Worm (Caenorhabditis elegans) whole organism, L2 larva: ENCODE data around the gene ZK686.5.

ENCODE experiments used
- C34F6.9 ChIP-seq: fragments of 150-350 bp; optimal IDR thresholded peaks from 2 replicates; lab custom pipeline; 2014; ENCODE audit warnings: missing biosample characterization, missing genetic modification characterization
- F13H6.1 ChIP-seq: sonication (generic microtip); optimal IDR thresholded peaks from 2 replicates; lab custom pipeline; 2016; ENCODE audit warnings: missing genetic modification characterization, missing compliant biosample characterization
- R02D3.7 ChIP-seq: fragments of 150-350 bp; optimal IDR thresholded peaks from 2 replicates; lab custom pipeline; 2014; ENCODE audit warnings: missing biosample characterization, missing genetic modification characterization
- Y55F3AM.14 ChIP-seq: fragments of 200-800 bp; sonication (Bioruptor generic); optimal IDR thresholded peaks from 2 replicates; lab custom pipeline; 2018; ENCODE audit warnings: mild to moderate bottlenecking, missing genetic modification characterization, missing compliant biosample characterization
- ZK546.5 ChIP-seq: sonication (generic microtip); optimal IDR thresholded peaks from 2 replicates; lab custom pipeline; 2017; ENCODE audit warnings: missing biosample characterization, missing genetic modification characterization
- aly-2 ChIP-seq: fragments of 150-350 bp; optimal IDR thresholded peaks from 2 replicates; lab custom pipeline; 2014; ENCODE audit warnings: missing biosample characterization, missing genetic modification characterization
- ama-1 ChIP-seq: fragments of 150-350 bp; optimal IDR thresholded peaks from 2 replicates; lab custom pipeline; 2018; ENCODE audit warnings: inconsistent platforms
- blmp-1 ChIP-seq: sonication (generic microtip); optimal IDR thresholded peaks from 2 replicates; lab custom pipeline; 2017; ENCODE audit warnings: missing genetic modification characterization, mild to moderate bottlenecking, missing compliant biosample characterization, antibody characterized with exemption, moderate library complexity; ENCODE audit not compliant: insufficient read depth
- ceh-16 ChIP-seq: fragments of 150-350 bp; optimal IDR thresholded peaks from 2 replicates; lab custom pipeline; 2014; ENCODE audit warnings: missing biosample characterization, missing genetic modification characterization
- ceh-82 ChIP-seq: fragments of 150-350 bp; optimal IDR thresholded peaks from 2 replicates; lab custom pipeline; 2014; ENCODE audit warnings: missing biosample characterization, missing genetic modification characterization
- crh-2 ChIP-seq: sonication (generic microtip); optimal IDR thresholded peaks from 2 replicates; lab custom pipeline; 2017; ENCODE audit warnings: missing biosample characterization, missing genetic modification characterization
- dmd-4 ChIP-seq: sonication (generic microtip); optimal IDR thresholded peaks from 2 replicates; lab custom pipeline; 2017; ENCODE audit warnings: missing biosample characterization, missing genetic modification characterization
- egl-27 ChIP-seq: sonication (generic microtip); optimal IDR thresholded peaks from 3 replicates; lab custom pipeline; 2017; ENCODE audit warnings: missing biosample characterization, missing genetic modification reagents, missing genetic modification characterization
- elt-1 ChIP-seq: fragments of 150-350 bp; optimal IDR thresholded peaks from 2 replicates; lab custom pipeline; 2014; ENCODE audit warnings: missing biosample characterization, missing genetic modification characterization
- elt-3 ChIP-seq: sonication (generic microtip); optimal IDR thresholded peaks from 2 replicates; lab custom pipeline; 2017; ENCODE audit warnings: missing biosample characterization, missing genetic modification characterization
- fos-1 ChIP-seq: fragments of 150-350 bp; optimal IDR thresholded peaks from 2 replicates; lab custom pipeline; 2014; ENCODE audit warnings: missing biosample characterization, missing genetic modification characterization
- lin-11 ChIP-seq: fragments of 150-350 bp; sonication (generic microtip); optimal IDR thresholded peaks from 2 replicates; lab custom pipeline; 2014; ENCODE audit warnings: missing biosample characterization, missing genetic modification characterization, inconsistent platforms, mixed read lengths
- lin-13 ChIP-seq: fragments of 150-350 bp; optimal IDR thresholded peaks from 2 replicates; lab custom pipeline; 2014; ENCODE audit warnings: missing biosample characterization, missing genetic modification reagents, missing genetic modification characterization
- lin-39 ChIP-seq: fragments of 150-350 bp; optimal IDR thresholded peaks from 2 replicates; lab custom pipeline; 2014; ENCODE audit warnings: missing biosample characterization, missing genetic modification reagents, missing genetic modification characterization
- lsy-2 ChIP-seq, 2 experiments: fragments of 150-350 bp in 1 of 2; sonication (generic microtip) in 1 of 2; optimal IDR thresholded peaks; 2 replicates each; lab custom pipeline; 2014 to 2017; ENCODE audit warnings: missing biosample characterization in 2 of 2, missing genetic modification characterization in 2 of 2
- mab-5 ChIP-seq: fragments of 150-350 bp; optimal IDR thresholded peaks from 2 replicates; lab custom pipeline; 2014; ENCODE audit warnings: missing biosample characterization, missing genetic modification characterization
- mbf-1 ChIP-seq: sonication (generic microtip); optimal IDR thresholded peaks from 2 replicates; lab custom pipeline; 2017; ENCODE audit warnings: missing biosample characterization, missing genetic modification characterization
- mdl-1 ChIP-seq, 2 experiments: fragments of 150-350 bp in 1 of 2; sonication (generic microtip) in 1 of 2; optimal IDR thresholded peaks; 2 replicates each; lab custom pipeline; 2017; ENCODE audit warnings: missing biosample characterization in 2 of 2, missing genetic modification characterization in 2 of 2
- nhr-10 ChIP-seq: sonication (generic microtip); optimal IDR thresholded peaks from 2 replicates; lab custom pipeline; 2017; ENCODE audit warnings: missing biosample characterization, missing genetic modification characterization
- nhr-11 ChIP-seq: fragments of 150-350 bp; optimal IDR thresholded peaks from 2 replicates; lab custom pipeline; 2014; ENCODE audit warnings: missing biosample characterization, missing genetic modification characterization
- nhr-12 ChIP-seq: fragments of 150-350 bp; optimal IDR thresholded peaks from 2 replicates; lab custom pipeline; 2014; ENCODE audit warnings: missing biosample characterization, missing genetic modification characterization
- nhr-129 ChIP-seq: fragments of 150-350 bp; optimal IDR thresholded peaks from 2 replicates; lab custom pipeline; 2014; ENCODE audit warnings: missing biosample characterization, missing genetic modification characterization
- nhr-21 ChIP-seq: fragments of 150-350 bp; optimal IDR thresholded peaks from 2 replicates; lab custom pipeline; 2014; ENCODE audit warnings: missing biosample characterization, missing genetic modification characterization
- nhr-23 ChIP-seq: fragments of 150-350 bp; optimal IDR thresholded peaks from 2 replicates; lab custom pipeline; 2014; ENCODE audit warnings: missing biosample characterization, missing genetic modification reagents, missing genetic modification characterization
- nhr-237 ChIP-seq: fragments of 150-350 bp; optimal IDR thresholded peaks from 2 replicates; lab custom pipeline; 2014; ENCODE audit warnings: missing biosample characterization, missing genetic modification characterization
- nhr-25 ChIP-seq: fragments of 150-350 bp; sonication (generic microtip); optimal IDR thresholded peaks from 3 replicates; lab custom pipeline; 2014; ENCODE audit warnings: missing biosample characterization, missing genetic modification characterization
- nhr-6 ChIP-seq: fragments of 150-350 bp; optimal IDR thresholded peaks from 2 replicates; lab custom pipeline; 2014; ENCODE audit warnings: missing biosample characterization, missing genetic modification characterization
- nhr-77 ChIP-seq: fragments of 150-350 bp; optimal IDR thresholded peaks from 2 replicates; lab custom pipeline; 2014; ENCODE audit warnings: missing biosample characterization, missing genetic modification characterization
- peb-1 ChIP-seq: fragments of 150-350 bp; optimal IDR thresholded peaks from 2 replicates; lab custom pipeline; 2014; ENCODE audit warnings: missing biosample characterization, missing genetic modification characterization
- skn-1 ChIP-seq: sonication (generic microtip); optimal IDR thresholded peaks from 2 replicates; lab custom pipeline; 2017; ENCODE audit warnings: missing biosample characterization, missing genetic modification characterization
- sma-3 ChIP-seq: sonication (generic microtip); optimal IDR thresholded peaks from 2 replicates; lab custom pipeline; 2016; ENCODE audit warnings: missing genetic modification reagents, missing genetic modification characterization, missing compliant biosample characterization
- sma-9 ChIP-seq, 2 experiments: fragments of 150-350 bp in 1 of 2; sonication (generic microtip) in 1 of 2; optimal IDR thresholded peaks; 2 replicates each; lab custom pipeline; 2014 to 2016; ENCODE audit warnings: missing genetic modification characterization in 2 of 2, mild to moderate bottlenecking in 1 of 2, missing biosample characterization in 1 of 2, missing compliant biosample characterization in 1 of 2, missing genetic modification reagents in 1 of 2, moderate library complexity in 1 of 2
- snpc-4 ChIP-seq: fragments of 150-350 bp; optimal IDR thresholded peaks from 2 replicates; lab custom pipeline; 2014; ENCODE audit warnings: missing biosample characterization, missing genetic modification characterization
- unc-39 ChIP-seq: fragments of 150-350 bp; optimal IDR thresholded peaks from 2 replicates; lab custom pipeline; 2014; ENCODE audit warnings: missing biosample characterization, missing genetic modification characterization
- unc-55 ChIP-seq: fragments of 150-350 bp; sonication (generic microtip); optimal IDR thresholded peaks from 3 replicates; lab custom pipeline; 2014; ENCODE audit warnings: missing biosample characterization, missing genetic modification reagents, missing genetic modification characterization
- unc-62 ChIP-seq: fragments of 150-350 bp; optimal IDR thresholded peaks from 2 replicates; lab custom pipeline; 2014; ENCODE audit warnings: missing biosample characterization, missing genetic modification reagents, missing genetic modification characterization
- zag-1 ChIP-seq: fragments of 150-350 bp; optimal IDR thresholded peaks from 2 replicates; lab custom pipeline; 2014; ENCODE audit warnings: missing biosample characterization, missing genetic modification characterization
- ztf-1 ChIP-seq: fragments of 200-800 bp; sonication (Bioruptor generic); conservative IDR thresholded peaks from 2 replicates; pipeline ENCODE4 v1.3.6; 2022; ENCODE audit warnings: missing genetic modification characterization, missing compliant biosample characterization
- ztf-11 ChIP-seq: sonication (generic microtip); optimal IDR thresholded peaks from 2 replicates; lab custom pipeline; 2017; ENCODE audit warnings: missing biosample characterization, missing genetic modification characterization
- ztf-4 ChIP-seq: fragments of 150-350 bp; optimal IDR thresholded peaks from 2 replicates; lab custom pipeline; 2014; ENCODE audit warnings: missing biosample characterization, missing genetic modification characterization

The ZK686.5 gene

DNA sequence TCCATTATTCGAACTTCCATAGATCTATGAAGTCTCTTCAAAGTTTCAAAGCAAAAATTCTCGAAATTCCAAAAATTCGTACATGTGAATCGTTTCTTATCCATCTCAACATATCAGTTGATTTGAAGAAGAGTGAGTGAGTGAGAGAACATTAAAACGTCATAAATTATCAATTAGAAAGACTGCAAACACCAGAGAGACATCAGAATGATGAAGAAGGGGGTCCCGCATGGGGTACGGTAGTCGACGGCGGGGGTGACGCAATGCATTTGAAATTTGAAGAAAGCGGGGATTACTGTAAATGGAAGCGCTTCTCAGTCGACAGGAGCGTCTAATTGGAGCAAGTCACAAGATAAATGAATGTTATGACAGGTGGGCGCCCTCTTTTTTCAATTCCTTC lies 23.2 kb upstream of the ZK686.5 start:
- TF ChIP-seq lin-39 (tag; lab: Kevin White, UChicago), result no peak
- peak; percentile 6 for TF ChIP-seq nhr-129 (tag; lab: Kevin White, UChicago)
- no peak for TF ChIP-seq elt-1
- TF ChIP-seq unc-62, result no peak
- TF ChIP-seq nhr-12 (tag; lab: Kevin White, UChicago), result no peak
- no peak for TF ChIP-seq Y55F3AM.14 (GFP tag; lab: Kevin White, UChicago)
- TF ChIP-seq mdl-1 (tag; optimal IDR thresholded peaks at IDR 0.05; lab: Kevin White, UChicago), result no peak
- TF ChIP-seq ceh-82 (tag; lab: Kevin White, UChicago), result no peak
- TF ChIP-seq nhr-11 (tag; lab: Kevin White, UChicago), result no peak
- TF ChIP-seq nhr-6 (tag; lab: Kevin White, UChicago), result no peak
- no peak for TF ChIP-seq nhr-237
- no peak for TF ChIP-seq ztf-4 (tag; lab: Kevin White, UChicago)
- no peak for TF ChIP-seq aly-2 (tag; lab: Kevin White, UChicago)
- TF ChIP-seq nhr-25, result no peak
- peak; percentile 74 for TF ChIP-seq mab-5 (tag; lab: Kevin White, UChicago)
- no peak for TF ChIP-seq lin-13 (GFP tag; lab: Kevin White, UChicago)
- TF ChIP-seq peb-1, result no peak
- no peak for TF ChIP-seq lin-11 (tag; lab: Kevin White, UChicago)
- no peak for TF ChIP-seq unc-39
- no peak for TF ChIP-seq snpc-4 (tag; lab: Kevin White, UChicago)
- no peak for TF ChIP-seq dmd-4 (tag; lab: Kevin White, UChicago)
- no peak for TF ChIP-seq zag-1 (tag; lab: Kevin White, UChicago)
- no peak for TF ChIP-seq R02D3.7 (tag; lab: Kevin White, UChicago)
- no peak for TF ChIP-seq nhr-77 (tag; lab: Kevin White, UChicago)
- TF ChIP-seq mbf-1 (tag; lab: Kevin White, UChicago), result no peak
- TF ChIP-seq fos-1 (tag; lab: Kevin White, UChicago), result no peak
- TF ChIP-seq crh-2, result no peak
- peak; percentile 22 for TF ChIP-seq F13H6.1 (tag; lab: Kevin White, UChicago)
- TF ChIP-seq nhr-21 (tag; lab: Kevin White, UChicago), result no peak
- TF ChIP-seq sma-9 (GFP tag; optimal IDR thresholded peaks at IDR 0.05; lab: Kevin White, UChicago), result no peak
- TF ChIP-seq sma-9 (tag; optimal IDR thresholded peaks at IDR 0.05; lab: Kevin White, UChicago), result no peak
- TF ChIP-seq egl-27, result no peak
- no peak for TF ChIP-seq ztf-11 (tag; lab: Kevin White, UChicago)
- no peak for TF ChIP-seq elt-3 (tag; lab: Kevin White, UChicago)
- no peak for TF ChIP-seq nhr-23
- peak; percentile 42 for TF ChIP-seq unc-55 (GFP tag; lab: Kevin White, UChicago)
- TF ChIP-seq lsy-2 (tag; optimal IDR thresholded peaks at IDR 0.05; lab: Kevin White, UChicago), result peak in 1 of 2 experiments; percentile 82
- no peak for TF ChIP-seq C34F6.9
- TF ChIP-seq nhr-10 (tag; lab: Kevin White, UChicago), result no peak
- no peak for TF ChIP-seq ama-1 (lab: Kevin White, UChicago)
- TF ChIP-seq blmp-1 (tag; lab: Kevin White, UChicago), result no peak

DNA sequence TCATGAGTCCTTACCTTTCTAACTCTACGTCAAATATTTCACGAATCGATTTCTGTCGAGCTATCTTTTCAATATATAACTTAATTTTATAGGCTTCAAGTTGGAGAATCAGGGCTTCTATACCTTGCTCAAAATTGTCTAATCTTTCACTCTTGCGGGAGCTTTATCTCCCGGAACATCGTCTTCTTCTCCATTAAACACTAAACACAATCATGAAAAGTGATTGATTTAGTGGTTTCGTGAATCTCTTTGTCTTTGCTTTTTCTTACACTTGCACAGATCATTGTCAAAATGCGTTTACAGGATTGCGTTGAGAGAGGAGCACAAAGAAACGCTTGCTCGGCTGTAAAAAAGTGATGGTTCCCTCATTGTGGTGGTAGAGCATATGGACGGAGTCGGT lies 21.1 kb upstream of the ZK686.5 start:
- TF ChIP-seq C34F6.9 (no peak), mab-5 (tag; lab: Kevin White, UChicago) (peak; percentile 64)

DNA sequence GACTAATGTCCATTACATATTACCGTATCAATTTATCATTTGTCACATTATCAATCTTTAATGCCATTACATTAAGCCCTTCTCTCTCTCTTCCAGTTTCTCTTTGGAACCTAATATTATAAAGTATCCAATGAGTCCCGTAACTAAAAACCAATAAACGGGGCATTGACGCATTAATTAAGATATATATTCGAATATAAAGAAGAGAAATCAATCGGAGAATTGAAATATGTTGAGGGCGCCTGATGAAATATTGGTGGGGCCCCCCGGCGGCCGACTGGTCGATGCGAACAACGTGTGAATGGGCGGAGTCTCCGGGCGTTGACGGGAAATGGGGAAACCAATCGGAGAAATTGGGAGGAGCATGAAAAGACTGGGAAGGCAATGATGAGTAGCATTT lies 16.9 kb upstream of the ZK686.5 start:
- TF ChIP-seq mdl-1 (tag; optimal IDR thresholded peaks at IDR 0.05; lab: Kevin White, UChicago) (no peak), nhr-10 (tag; lab: Kevin White, UChicago) (no peak), peb-1 (no peak), nhr-77 (tag; lab: Kevin White, UChicago) (no peak), ama-1 (lab: Kevin White, UChicago) (no peak), ztf-11 (tag; lab: Kevin White, UChicago) (no peak), unc-39 (no peak), aly-2 (tag; lab: Kevin White, UChicago) (no peak), nhr-21 (tag; lab: Kevin White, UChicago) (no peak), mab-5 (tag; lab: Kevin White, UChicago) (peak; percentile 98), elt-1 (no peak), unc-55 (GFP tag; lab: Kevin White, UChicago) (no peak), blmp-1 (tag; lab: Kevin White, UChicago) (no peak), sma-3 (GFP tag; lab: Kevin White, UChicago) (no peak), R02D3.7 (tag; lab: Kevin White, UChicago) (no peak), nhr-23 (no peak), nhr-237 (no peak), skn-1 (tag; lab: Kevin White, UChicago) (no peak), snpc-4 (tag; lab: Kevin White, UChicago) (no peak), lin-11 (tag; lab: Kevin White, UChicago) (no peak), C34F6.9 (peak; percentile 6), nhr-25 (peak; percentile 9), unc-62 (no peak), dmd-4 (tag; lab: Kevin White, UChicago) (no peak), Y55F3AM.14 (GFP tag; lab: Kevin White, UChicago) (no peak), zag-1 (tag; lab: Kevin White, UChicago) (no peak), lin-13 (GFP tag; lab: Kevin White, UChicago) (no peak), elt-3 (tag; lab: Kevin White, UChicago) (no peak), nhr-11 (tag; lab: Kevin White, UChicago) (no peak), lin-39 (tag; lab: Kevin White, UChicago) (no peak), nhr-6 (tag; lab: Kevin White, UChicago) (no peak), ceh-16 (no peak), crh-2 (no peak), ztf-4 (tag; lab: Kevin White, UChicago) (no peak), ZK546.5 (no peak), sma-9 (GFP tag; optimal IDR thresholded peaks at IDR 0.05; lab: Kevin White, UChicago) (no peak), sma-9 (tag; optimal IDR thresholded peaks at IDR 0.05; lab: Kevin White, UChicago) (no peak), nhr-129 (tag; lab: Kevin White, UChicago) (no peak), ztf-1 (GFP tag; lab: Robert Waterston, UW) (no peak)
